Fruit fly (Drosophila melanogaster) whole organism, adult: ENCODE measurements around the gene CG7714.

Experiments used
- CG11617 ChIP-seq: fragments of 200-800 bp; sonication (Bioruptor generic); optimal IDR thresholded peaks from 2 replicates; lab custom pipeline; 2017; ENCODE audit warnings: mild to moderate bottlenecking, missing biosample characterization, missing genetic modification reagents, missing genetic modification characterization
- CG12768 ChIP-seq: fragments of 200-800 bp; sonication (Bioruptor generic); optimal IDR thresholded peaks from 2 replicates; lab custom pipeline; 2017; ENCODE audit warnings: missing biosample characterization, missing genetic modification characterization, mild to moderate bottlenecking, moderate library complexity, missing genetic modification reagents
- CG14711 ChIP-seq: fragments of 200-800 bp; sonication (Bioruptor generic); optimal IDR thresholded peaks from 2 replicates; lab custom pipeline; 2018; ENCODE audit warnings: missing biosample characterization, mild to moderate bottlenecking, missing genetic modification characterization, moderate library complexity
- CG1620 ChIP-seq: fragments of 200-800 bp; sonication (Bioruptor generic); optimal IDR thresholded peaks from 2 replicates; lab custom pipeline; 2016; ENCODE audit warnings: missing biosample characterization, missing genetic modification characterization
- CG33017 ChIP-seq: fragments of 200-800 bp; sonication (Bioruptor generic); optimal IDR thresholded peaks from 2 replicates; lab custom pipeline; 2018; ENCODE audit warnings: missing biosample characterization, mild to moderate bottlenecking, missing genetic modification characterization, moderate library complexity
- CG5204 ChIP-seq: fragments of 200-800 bp; sonication (Bioruptor generic); optimal IDR thresholded peaks from 2 replicates; lab custom pipeline; 2016; ENCODE audit warnings: missing biosample characterization, missing genetic modification characterization
- CG7045 ChIP-seq: fragments of 200-800 bp; sonication (Bioruptor generic); optimal IDR thresholded peaks from 2 replicates; lab custom pipeline; 2017; ENCODE audit warnings: missing biosample characterization, mild to moderate bottlenecking, missing genetic modification characterization
- CG7101 ChIP-seq: fragments of 200-800 bp; sonication (Bioruptor generic); optimal IDR thresholded peaks from 2 replicates; lab custom pipeline; 2018; ENCODE audit warnings: missing biosample characterization, mild to moderate bottlenecking, missing genetic modification characterization, moderate library complexity
- Clk ChIP-seq: fragments of 200-800 bp; sonication (Bioruptor generic); optimal IDR thresholded peaks from 2 replicates; lab custom pipeline; 2017; ENCODE audit warnings: missing biosample characterization, missing genetic modification characterization
- Crg-1 ChIP-seq: fragments of 200-800 bp; sonication (Bioruptor generic); optimal IDR thresholded peaks from 2 replicates; lab custom pipeline; 2016; ENCODE audit warnings: missing biosample characterization, missing genetic modification characterization
- Hr96 ChIP-seq: fragments of 200-800 bp; sonication (Bioruptor generic); optimal IDR thresholded peaks from 2 replicates; lab custom pipeline; 2016; ENCODE audit warnings: missing biosample characterization, missing genetic modification characterization
- Mnt ChIP-seq: fragments of 200-800 bp; sonication (Bioruptor generic); optimal IDR thresholded peaks from 2 replicates; lab custom pipeline; 2016; ENCODE audit warnings: missing biosample characterization, mild to moderate bottlenecking, missing genetic modification characterization
- bab1 ChIP-seq: fragments of 200-800 bp; sonication (Bioruptor generic); optimal IDR thresholded peaks from 3 replicates; lab custom pipeline; 2019; ENCODE audit warnings: missing biosample characterization, mild to moderate bottlenecking, missing genetic modification characterization, moderate library complexity
- cic ChIP-seq: fragments of 200-800 bp; sonication (Bioruptor generic); optimal IDR thresholded peaks from 2 replicates; lab custom pipeline; 2017; ENCODE audit warnings: missing biosample characterization, mild to moderate bottlenecking, missing genetic modification characterization, moderate library complexity
- cnc ChIP-seq, 2 experiments: fragments of >200 bp; optimal IDR thresholded peaks; 2 replicates each; lab custom pipeline; 2017
- kay ChIP-seq: fragments of 200-800 bp; sonication (Bioruptor generic); peaks from one replicate; lab custom pipeline; 2016; ENCODE audit warnings: missing biosample characterization, missing genetic modification characterization, borderline replicate concordance
- ovo ChIP-seq: fragments of 200-800 bp; sonication (Bioruptor generic); optimal IDR thresholded peaks from 2 replicates; lab custom pipeline; 2016; ENCODE audit warnings: missing biosample characterization, missing genetic modification characterization
- pad ChIP-seq: fragments of 200-800 bp; sonication (Bioruptor generic); optimal IDR thresholded peaks from 3 replicates; lab custom pipeline; 2017; ENCODE audit warnings: missing biosample characterization, missing genetic modification characterization, mild to moderate bottlenecking, moderate library complexity, missing genetic modification reagents
- tj ChIP-seq: fragments of 200-800 bp; sonication (Bioruptor generic); optimal IDR thresholded peaks from 3 replicates; lab custom pipeline; 2017; ENCODE audit warnings: missing biosample characterization, mild to moderate bottlenecking, missing genetic modification characterization, moderate library complexity
- toe ChIP-seq: fragments of 200-800 bp; sonication (Bioruptor generic); optimal IDR thresholded peaks from 2 replicates; lab custom pipeline; 2016; ENCODE audit warnings: missing biosample characterization, missing genetic modification characterization

The CG7714 gene

dm6 chr3R:18739978-18740954 is 14.0 kb upstream of the CG7714 start:
- TF ChIP-seq Hr96 (peak; percentile 27), pad (GFP tag; lab: Kevin White, UChicago) (peak; percentile 90), kay (GFP tag; lab: Kevin White, UChicago) (peak; percentile 68), CG1620 (GFP tag; lab: Kevin White, UChicago) (no peak), CG5204 (GFP tag; lab: Kevin White, UChicago) (peak; percentile 5), Mnt (peak; percentile 27), tj (GFP tag; lab: Kevin White, UChicago) (peak; percentile 21), bab1 (no peak), Crg-1 (GFP tag; lab: Kevin White, UChicago) (no peak), CG33017 (tag; lab: Kevin White, UChicago) (peak; percentile 32), CG12768 (GFP tag; lab: Kevin White, UChicago) (peak; percentile 4)

- TF ChIP-seq CG11617 (GFP tag; lab: Kevin White, UChicago) (no peak), CG12768 (GFP tag; lab: Kevin White, UChicago) (peak; percentile 85), ovo (no peak), Clk (GFP tag; lab: Kevin White, UChicago) (no peak), toe (GFP tag; lab: Kevin White, UChicago) (no peak), CG7045 (no peak), CG7101 (no peak), pad (GFP tag; lab: Kevin White, UChicago) (no peak), tj (GFP tag; lab: Kevin White, UChicago) (no peak), CG14711 (no peak), Crg-1 (GFP tag; lab: Kevin White, UChicago) (no peak), kay (GFP tag; lab: Kevin White, UChicago) (peak; percentile 90), Mnt (no peak), cic (GFP tag; lab: Kevin White, UChicago) (peak; percentile 62)
Observed at dm6 chr3R:18739435-18739977, 13.3 kb upstream of the CG7714 start.

- TF ChIP-seq Clk (GFP tag; lab: Kevin White, UChicago), result no peak
- no peak for TF ChIP-seq cic (GFP tag; lab: Kevin White, UChicago)
- TF ChIP-seq cnc (optimal IDR thresholded peaks at IDR 0.05; lab: Kevin White, UChicago), result no peak
- TF ChIP-seq CG1620 (GFP tag; lab: Kevin White, UChicago), result no peak
- no peak for TF ChIP-seq ovo
- TF ChIP-seq toe (GFP tag; lab: Kevin White, UChicago), result no peak
- TF ChIP-seq CG33017 (tag; lab: Kevin White, UChicago), result no peak
- TF ChIP-seq CG14711, result no peak
- no peak for TF ChIP-seq CG12768 (GFP tag; lab: Kevin White, UChicago)
- no peak for TF ChIP-seq tj (GFP tag; lab: Kevin White, UChicago)
- no peak for TF ChIP-seq Crg-1 (GFP tag; lab: Kevin White, UChicago)
- TF ChIP-seq CG11617 (GFP tag; lab: Kevin White, UChicago), result no peak
- TF ChIP-seq CG7045, result no peak
- no peak for TF ChIP-seq CG5204 (GFP tag; lab: Kevin White, UChicago)
- no peak for TF ChIP-seq kay (GFP tag; lab: Kevin White, UChicago)
Observed at dm6 chr3R:18738705-18739434, 12.6 kb upstream of the CG7714 start.

dm6 chr3R:18738086-18738485 is 11.9 kb upstream of the CG7714 start:
- no peak for TF ChIP-seq kay (GFP tag; lab: Kevin White, UChicago)
- TF ChIP-seq CG7045, result no peak
- TF ChIP-seq CG1620 (GFP tag; lab: Kevin White, UChicago), result no peak
- TF ChIP-seq bab1, result no peak
- TF ChIP-seq CG11617 (GFP tag; lab: Kevin White, UChicago), result no peak
- no peak for TF ChIP-seq CG33017 (tag; lab: Kevin White, UChicago)
- TF ChIP-seq cic (GFP tag; lab: Kevin White, UChicago), result no peak
- TF ChIP-seq ovo, result no peak
- TF ChIP-seq Clk (GFP tag; lab: Kevin White, UChicago), result no peak
- no peak for TF ChIP-seq CG12768 (GFP tag; lab: Kevin White, UChicago)
- no peak for TF ChIP-seq cnc (optimal IDR thresholded peaks at IDR 0.05; lab: Kevin White, UChicago)
- no peak for TF ChIP-seq pad (GFP tag; lab: Kevin White, UChicago)
- no peak for TF ChIP-seq Mnt
- no peak for TF ChIP-seq Crg-1 (GFP tag; lab: Kevin White, UChicago)
- TF ChIP-seq CG5204 (GFP tag; lab: Kevin White, UChicago), result no peak
- no peak for TF ChIP-seq CG7101
- no peak for TF ChIP-seq CG14711
- no peak for TF ChIP-seq Hr96

dm6 chr3R:18733580-18733979 is 7.3 kb upstream of the CG7714 start:
- no peak for TF ChIP-seq CG5204 (GFP tag; lab: Kevin White, UChicago)
- no peak for TF ChIP-seq toe (GFP tag; lab: Kevin White, UChicago)
- no peak for TF ChIP-seq Hr96
- TF ChIP-seq bab1, result no peak
- TF ChIP-seq CG1620 (GFP tag; lab: Kevin White, UChicago), result no peak
- TF ChIP-seq Clk (GFP tag; lab: Kevin White, UChicago), result no peak
- no peak for TF ChIP-seq CG33017 (tag; lab: Kevin White, UChicago)
- TF ChIP-seq Mnt, result no peak
- TF ChIP-seq CG11617 (GFP tag; lab: Kevin White, UChicago), result no peak
- no peak for TF ChIP-seq Crg-1 (GFP tag; lab: Kevin White, UChicago)
